Worm (Caenorhabditis elegans): ENCODE measurements around the gene Y51A2D.21.

Gene Y51A2D.21

ce11 chrV:18587936-18588335 lies 16.3 kb downstream of the Y51A2D.21 start:
- TF ChIP-seq mab-5 (tag; optimal IDR thresholded peaks at IDR 0.05) (no peak), lsy-2 (tag; optimal IDR thresholded peaks at IDR 0.05) (no peak), bed-3 (GFP tag; optimal IDR thresholded peaks at IDR 0.05) (no peak), zip-8 (tag; optimal IDR thresholded peaks at IDR 0.05) (no peak), cnd-1 (tag; optimal IDR thresholded peaks at IDR 0.05) (no peak)

- TF ChIP-seq lin-13 (tag; optimal IDR thresholded peaks at IDR 0.05), result no peak
- peak; percentile 64 for TF ChIP-seq ceh-39 (tag; optimal IDR thresholded peaks at IDR 0.05)
- no peak for TF ChIP-seq nhr-12 (tag; optimal IDR thresholded peaks at IDR 0.05)
- TF ChIP-seq nhr-2 (tag; optimal IDR thresholded peaks at IDR 0.05), result peak; percentile 91
- peak; percentile 61 for TF ChIP-seq hlh-1 (tag; optimal IDR thresholded peaks at IDR 0.05)
- peak; percentile 24 for TF ChIP-seq lin-32 (GFP tag; optimal IDR thresholded peaks at IDR 0.05)
- peak; percentile 78 for TF ChIP-seq ces-1 (GFP tag; optimal IDR thresholded peaks at IDR 0.05)
- TF ChIP-seq blmp-1 (tag; optimal IDR thresholded peaks at IDR 0.05), result no peak
- no peak for TF ChIP-seq pha-4 (tag; optimal IDR thresholded peaks at IDR 0.05)
- peak; percentile 87 for TF ChIP-seq ham-2 (GFP tag; optimal IDR thresholded peaks at IDR 0.05)
- TF ChIP-seq bed-3 (GFP tag; optimal IDR thresholded peaks at IDR 0.05), result no peak
- TF ChIP-seq nhr-237 (tag; optimal IDR thresholded peaks at IDR 0.05), result no peak
- peak; percentile 29 for TF ChIP-seq cnd-1 (tag; optimal IDR thresholded peaks at IDR 0.05)
- TF ChIP-seq sptf-1 (tag; optimal IDR thresholded peaks at IDR 0.05), result peak; percentile 38
- TF ChIP-seq sem-2 (GFP tag; optimal IDR thresholded peaks at IDR 0.05), result no peak
- TF ChIP-seq M03D4.4 (tag; optimal IDR thresholded peaks at IDR 0.05), result no peak
- peak; percentile 64 for TF ChIP-seq mls-2 (tag; optimal IDR thresholded peaks at IDR 0.05)
- no peak for TF ChIP-seq lsy-2 (tag; optimal IDR thresholded peaks at IDR 0.05)
- no peak for TF ChIP-seq elt-1 (tag; optimal IDR thresholded peaks at IDR 0.05; ENCODE audit: borderline replicate concordance, insufficient read depth)
- no peak for TF ChIP-seq snpc-4 (tag; optimal IDR thresholded peaks at IDR 0.05)
- no peak for TF ChIP-seq nhr-76 (tag; optimal IDR thresholded peaks at IDR 0.05)
- TF ChIP-seq flh-1 (GFP tag; optimal IDR thresholded peaks at IDR 0.05), result no peak
- no peak for TF ChIP-seq ceh-83 (GFP tag; optimal IDR thresholded peaks at IDR 0.05)
- TF ChIP-seq ztf-11 (tag; optimal IDR thresholded peaks at IDR 0.05), result no peak
- no peak for TF ChIP-seq nhr-28 (tag; optimal IDR thresholded peaks at IDR 0.05)
- peak; percentile 52 for TF ChIP-seq unc-62 (GFP tag; optimal IDR thresholded peaks at IDR 0.05)
- TF ChIP-seq ceh-43 (GFP tag; optimal IDR thresholded peaks at IDR 0.05), result peak; percentile 53
- no peak for TF ChIP-seq mab-5 (tag; optimal IDR thresholded peaks at IDR 0.05)
- no peak for TF ChIP-seq unc-39 (tag; optimal IDR thresholded peaks at IDR 0.05)
- TF ChIP-seq tbx-8 (GFP tag; optimal IDR thresholded peaks at IDR 0.05), result no peak
- TF ChIP-seq drap-1 (GFP tag; optimal IDR thresholded peaks at IDR 0.05), result peak; percentile 53
- no peak for TF ChIP-seq zip-8 (tag; optimal IDR thresholded peaks at IDR 0.05)
- TF ChIP-seq unc-120 (tag; optimal IDR thresholded peaks at IDR 0.05; ENCODE audit: poor library complexity, severe bottlenecking), result peak; percentile 2
- peak; percentile 37 for TF ChIP-seq mep-1 (tag; optimal IDR thresholded peaks at IDR 0.05)
- no peak for TF ChIP-seq elt-3 (tag; optimal IDR thresholded peaks at IDR 0.05)
Observed at ce11 chrV:18589585-18589984, 18.0 kb downstream of the Y51A2D.21 start.

ce11 chrV:18592448-18592847 lies 20.8 kb downstream of the Y51A2D.21 start, which contains the start of gene grdn-1:
TSS of gene grdn-1 (plus strand) at chrV:18592748.
- TF ChIP-seq cnd-1 (tag; optimal IDR thresholded peaks at IDR 0.05) (no peak), M03D4.4 (tag; optimal IDR thresholded peaks at IDR 0.05) (no peak), ham-2 (GFP tag; optimal IDR thresholded peaks at IDR 0.05) (no peak)

- no peak for TF ChIP-seq lsy-2 (tag; optimal IDR thresholded peaks at IDR 0.05)
- peak; percentile 36 for TF ChIP-seq M03D4.4 (tag; optimal IDR thresholded peaks at IDR 0.05)
- TF ChIP-seq nhr-76 (tag; optimal IDR thresholded peaks at IDR 0.05), result no peak
- peak; percentile 17 for TF ChIP-seq drap-1 (GFP tag; optimal IDR thresholded peaks at IDR 0.05)
- no peak for TF ChIP-seq ztf-11 (tag; optimal IDR thresholded peaks at IDR 0.05)
- no peak for TF ChIP-seq ceh-43 (GFP tag; optimal IDR thresholded peaks at IDR 0.05)
- peak; percentile 73 for TF ChIP-seq hlh-1 (tag; optimal IDR thresholded peaks at IDR 0.05)
- no peak for TF ChIP-seq pha-4 (tag; optimal IDR thresholded peaks at IDR 0.05)
- TF ChIP-seq sptf-1 (tag; optimal IDR thresholded peaks at IDR 0.05), result no peak
- no peak for TF ChIP-seq lin-32 (GFP tag; optimal IDR thresholded peaks at IDR 0.05)
- no peak for TF ChIP-seq lin-13 (tag; optimal IDR thresholded peaks at IDR 0.05)
- no peak for TF ChIP-seq elt-1 (tag; optimal IDR thresholded peaks at IDR 0.05; ENCODE audit: borderline replicate concordance, insufficient read depth)
- TF ChIP-seq ham-2 (GFP tag; optimal IDR thresholded peaks at IDR 0.05), result no peak
- TF ChIP-seq nhr-12 (tag; optimal IDR thresholded peaks at IDR 0.05), result no peak
- TF ChIP-seq mab-5 (tag; optimal IDR thresholded peaks at IDR 0.05), result no peak
Observed at ce11 chrV:18596240-18596639, 24.6 kb downstream of the Y51A2D.21 start.

All from whole organism, mixed stage, embryonic.